Fruit fly (Drosophila melanogaster) whole organism, embryonic: ENCODE measurements around the gene CG34332.

Source experiments
- Atf-2 ChIP-seq: fragments of 200-800 bp; sonication (Bioruptor generic); optimal IDR thresholded peaks from 2 replicates; lab custom pipeline; 2016; ENCODE audit warnings: missing biosample characterization, missing genetic modification characterization
- CG12071 ChIP-seq: fragments of 200-800 bp; sonication (Bioruptor generic); optimal IDR thresholded peaks from 3 replicates; lab custom pipeline; 2018; ENCODE audit warnings: missing biosample characterization, mild to moderate bottlenecking, missing genetic modification characterization
- CG12299 ChIP-seq: fragments of 200-800 bp; sonication (Bioruptor generic); optimal IDR thresholded peaks from 2 replicates; lab custom pipeline; 2018; ENCODE audit warnings: missing biosample characterization, mild to moderate bottlenecking, missing genetic modification characterization
- CG12769 ChIP-seq: fragments of 200-800 bp; sonication (Bioruptor generic); optimal IDR thresholded peaks from 2 replicates; lab custom pipeline; 2019; ENCODE audit warnings: missing biosample characterization, mild to moderate bottlenecking, missing genetic modification characterization, moderate library complexity
- CG13296 ChIP-seq: fragments of 200-800 bp; sonication (Bioruptor generic); optimal IDR thresholded peaks from 3 replicates; lab custom pipeline; 2018; ENCODE audit warnings: missing biosample characterization, mild to moderate bottlenecking, missing genetic modification characterization
- CG14441 ChIP-seq: fragments of 200-800 bp; sonication (Bioruptor generic); IDR thresholded peaks from 2 replicates; pipeline ENCODE4 v1.3.6; 2022; ENCODE audit warnings: missing biosample characterization, missing genetic modification characterization
- CG15011 ChIP-seq: fragments of 200-800 bp; sonication (Bioruptor generic); optimal IDR thresholded peaks from 3 replicates; lab custom pipeline; 2018; ENCODE audit warnings: missing biosample characterization, mild to moderate bottlenecking, missing genetic modification characterization
- CG32532 ChIP-seq: fragments of 200-800 bp; sonication (Bioruptor generic); IDR thresholded peaks from 2 replicates; pipeline ENCODE4 v1.3.6; 2022; ENCODE audit warnings: missing biosample characterization, missing genetic modification characterization
- CG32767 ChIP-seq: fragments of 200-800 bp; sonication (Bioruptor generic); IDR thresholded peaks from 2 replicates; pipeline ENCODE4 v1.3.6; 2022; ENCODE audit warnings: missing biosample characterization, missing genetic modification characterization
- CG3847 ChIP-seq: fragments of 200-800 bp; sonication (Bioruptor generic); IDR thresholded peaks from 2 replicates; pipeline ENCODE4 v1.3.6; 2022; ENCODE audit warnings: missing biosample characterization, missing genetic modification characterization
- CG4328 ChIP-seq: fragments of 200-800 bp; sonication (Bioruptor generic); optimal IDR thresholded peaks from 3 replicates; lab custom pipeline; 2017; ENCODE audit warnings: missing biosample characterization, missing genetic modification reagents, missing genetic modification characterization
- CG4707 ChIP-seq: fragments of 200-800 bp; sonication (Bioruptor generic); optimal IDR thresholded peaks from 2 replicates; lab custom pipeline; 2018; ENCODE audit warnings: missing biosample characterization, mild to moderate bottlenecking, missing genetic modification characterization, moderate library complexity
- CG5180 ChIP-seq: fragments of 200-800 bp; sonication (Bioruptor generic); optimal IDR thresholded peaks from 3 replicates; lab custom pipeline; 2017; ENCODE audit warnings: missing biosample characterization, missing genetic modification characterization, mild to moderate bottlenecking, moderate library complexity, missing genetic modification reagents
- CG6175 ChIP-seq: fragments of 200-800 bp; sonication (Bioruptor generic); IDR thresholded peaks from 3 replicates; pipeline ENCODE4 v1.3.6; 2022; ENCODE audit warnings: missing biosample characterization, missing genetic modification characterization
- CG6272 ChIP-seq: fragments of 200-800 bp; sonication (Bioruptor generic); IDR thresholded peaks from 2 replicates; pipeline ENCODE4 v1.3.6; 2022; ENCODE audit warnings: missing biosample characterization, missing genetic modification characterization
- CG7839 ChIP-seq: fragments of 200-800 bp; sonication (Bioruptor generic); optimal IDR thresholded peaks from 3 replicates; lab custom pipeline; 2018; ENCODE audit warnings: missing biosample characterization, mild to moderate bottlenecking, missing genetic modification characterization, moderate library complexity
- CG8765 ChIP-seq: fragments of 200-800 bp; sonication (Bioruptor generic); IDR thresholded peaks from 2 replicates; pipeline ENCODE4 v1.3.6; 2022; ENCODE audit warnings: missing biosample characterization, missing genetic modification characterization
- CG9609 ChIP-seq: fragments of 200-800 bp; sonication (Bioruptor generic); optimal IDR thresholded peaks from 3 replicates; lab custom pipeline; 2016; ENCODE audit warnings: missing biosample characterization, missing genetic modification characterization
- Dek ChIP-seq: fragments of 200-800 bp; sonication (Bioruptor generic); optimal IDR thresholded peaks from 3 replicates; lab custom pipeline; 2019; ENCODE audit warnings: missing biosample characterization, mild to moderate bottlenecking, missing genetic modification characterization, moderate library complexity
- Dp ChIP-seq: fragments of 200-800 bp; sonication (Bioruptor generic); optimal IDR thresholded peaks from 2 replicates; lab custom pipeline; 2018; ENCODE audit warnings: missing biosample characterization, mild to moderate bottlenecking, missing genetic modification characterization, moderate library complexity
- Fer1 ChIP-seq: fragments of 200-800 bp; sonication (Bioruptor generic); optimal IDR thresholded peaks from 2 replicates; lab custom pipeline; 2017; ENCODE audit warnings: missing biosample characterization, mild to moderate bottlenecking, missing genetic modification characterization
- H2.0 ChIP-seq: fragments of 200-800 bp; sonication (Bioruptor generic); IDR thresholded peaks from 2 replicates; pipeline ENCODE4 v1.3.6; 2022; ENCODE audit warnings: missing biosample characterization, missing genetic modification characterization
- HHEX ChIP-seq: fragments of 200-800 bp; sonication (Bioruptor generic); optimal IDR thresholded peaks from 3 replicates; lab custom pipeline; 2017; ENCODE audit warnings: missing biosample characterization, mild to moderate bottlenecking, missing genetic modification characterization, missing genetic modification reagents
- HmgD ChIP-seq: fragments of 200-800 bp; sonication (Bioruptor generic); optimal IDR thresholded peaks from 3 replicates; lab custom pipeline; 2016; ENCODE audit warnings: missing biosample characterization, missing genetic modification characterization
- Kr ChIP-seq: fragments of 200-800 bp; sonication (Bioruptor generic); optimal IDR thresholded peaks from 2 replicates; lab custom pipeline; 2017; ENCODE audit warnings: missing biosample characterization, mild to moderate bottlenecking, missing genetic modification characterization
- MBD-R2 ChIP-seq: fragments of 200-800 bp; sonication (Bioruptor generic); IDR thresholded peaks from 2 replicates; pipeline ENCODE4 v1.3.6; 2022; ENCODE audit warnings: missing biosample characterization, missing genetic modification characterization
- Mes4 ChIP-seq: fragments of 200-800 bp; sonication (Bioruptor generic); optimal IDR thresholded peaks from 2 replicates; lab custom pipeline; 2016; ENCODE audit warnings: missing biosample characterization, missing genetic modification characterization
- NC2α ChIP-seq: fragments of 200-800 bp; sonication (Bioruptor generic); optimal IDR thresholded peaks from 2 replicates; lab custom pipeline; 2016; ENCODE audit warnings: missing biosample characterization, missing genetic modification characterization
- Nf-YC ChIP-seq: fragments of 200-800 bp; optimal IDR thresholded peaks from 3 replicates; lab custom pipeline; 2019; ENCODE audit warnings: missing biosample characterization, mild to moderate bottlenecking, missing genetic modification characterization, moderate library complexity
- NfI ChIP-seq: fragments of 200-800 bp; sonication (Bioruptor generic); optimal IDR thresholded peaks from 3 replicates; lab custom pipeline; 2018; ENCODE audit warnings: missing biosample characterization, mild to moderate bottlenecking, missing genetic modification characterization, moderate library complexity
- Optix ChIP-seq: fragments of 200-800 bp; sonication (Bioruptor generic); IDR thresholded peaks from 3 replicates; pipeline ENCODE4 v1.3.6; 2022; ENCODE audit warnings: missing biosample characterization, missing genetic modification characterization
- Pdp1 ChIP-seq, 2 experiments: fragments of 200-800 bp; sonication (Bioruptor generic); optimal IDR thresholded peaks; 3 replicates each; lab custom pipeline; 2016; ENCODE audit warnings: missing biosample characterization in 2 of 2, missing genetic modification characterization in 2 of 2, mild to moderate bottlenecking in 1 of 2, moderate library complexity in 1 of 2
- ase ChIP-seq: fragments of 200-800 bp; sonication (Bioruptor generic); IDR thresholded peaks from 3 replicates; pipeline ENCODE4 v1.3.6; 2022; ENCODE audit warnings: missing biosample characterization, missing genetic modification characterization
- br ChIP-seq: fragments of >200 bp; optimal IDR thresholded peaks from 2 replicates; lab custom pipeline; 2017
- cad ChIP-seq: fragments of >200 bp; optimal IDR thresholded peaks from 2 replicates; lab custom pipeline; 2017; ENCODE audit warnings: missing biosample characterization, missing genetic modification characterization
- croc ChIP-seq: fragments of 200-800 bp; sonication (Bioruptor generic); conservative IDR thresholded peaks from 3 replicates; pipeline ENCODE4 v1.3.6; 2022; ENCODE audit warnings: missing biosample characterization, missing genetic modification characterization
- da ChIP-seq: fragments of 200-800 bp; sonication (Bioruptor generic); optimal IDR thresholded peaks from 2 replicates; lab custom pipeline; 2016; ENCODE audit warnings: missing biosample characterization, missing genetic modification characterization
- fu2 ChIP-seq: fragments of 200-800 bp; sonication (Bioruptor generic); optimal IDR thresholded peaks from 2 replicates; lab custom pipeline; 2016; ENCODE audit warnings: missing biosample characterization, missing genetic modification characterization
- ham ChIP-seq: fragments of 200-800 bp; sonication (Bioruptor generic); IDR thresholded peaks from 2 replicates; pipeline ENCODE4 v1.3.6; 2022; ENCODE audit warnings: missing biosample characterization, missing genetic modification characterization
- her ChIP-seq: fragments of 200-800 bp; sonication (Bioruptor generic); optimal IDR thresholded peaks from 2 replicates; lab custom pipeline; 2016; ENCODE audit warnings: missing biosample characterization, missing genetic modification characterization
- kni ChIP-seq: fragments of 200-800 bp; sonication (Bioruptor generic); optimal IDR thresholded peaks from 3 replicates; lab custom pipeline; 2017; ENCODE audit warnings: mild to moderate bottlenecking, missing biosample characterization, missing genetic modification reagents, missing genetic modification characterization
- oc ChIP-seq: fragments of 200-800 bp; sonication (Bioruptor generic); optimal IDR thresholded peaks from 2 replicates; lab custom pipeline; 2018; ENCODE audit warnings: missing biosample characterization, mild to moderate bottlenecking, missing genetic modification characterization, moderate library complexity
- odd ChIP-seq: fragments of 200-800 bp; sonication (Bioruptor generic); optimal IDR thresholded peaks from 2 replicates; lab custom pipeline; 2017; ENCODE audit warnings: missing biosample characterization, mild to moderate bottlenecking, missing genetic modification characterization
- ranshi ChIP-seq: fragments of 200-800 bp; sonication (Bioruptor generic); IDR thresholded peaks from 2 replicates; pipeline ENCODE4 v1.3.6; 2022; ENCODE audit warnings: missing biosample characterization, missing genetic modification characterization
- sd ChIP-seq: fragments of 200-800 bp; sonication (Bioruptor generic); optimal IDR thresholded peaks from 3 replicates; lab custom pipeline; 2018; ENCODE audit warnings: missing biosample characterization, mild to moderate bottlenecking, missing genetic modification characterization, moderate library complexity
- sima ChIP-seq: fragments of 200-800 bp; sonication (Bioruptor generic); optimal IDR thresholded peaks from 2 replicates; lab custom pipeline; 2016; ENCODE audit warnings: missing biosample characterization, missing genetic modification characterization
- slp2 ChIP-seq: fragments of 200-800 bp; sonication (Bioruptor generic); optimal IDR thresholded peaks from 2 replicates; lab custom pipeline; 2016; ENCODE audit warnings: missing biosample characterization, missing genetic modification characterization
- unc-4 ChIP-seq: fragments of 200-800 bp; sonication (Bioruptor generic); IDR thresholded peaks from 2 replicates; pipeline ENCODE4 v1.3.6; 2022; ENCODE audit warnings: missing biosample characterization, missing genetic modification characterization; ENCODE audit not compliant: partially characterized antibody
- z ChIP-seq: fragments of 200-800 bp; sonication (Bioruptor generic); IDR thresholded peaks from 3 replicates; pipeline ENCODE4 v1.3.6; 2022; ENCODE audit warnings: missing biosample characterization, missing genetic modification characterization
- zen ChIP-seq: fragments of 200-800 bp; sonication (Bioruptor generic); optimal IDR thresholded peaks from 3 replicates; lab custom pipeline; 2018; ENCODE audit warnings: missing biosample characterization, mild to moderate bottlenecking, missing genetic modification characterization, moderate library complexity

CG34332 gene

DNA sequence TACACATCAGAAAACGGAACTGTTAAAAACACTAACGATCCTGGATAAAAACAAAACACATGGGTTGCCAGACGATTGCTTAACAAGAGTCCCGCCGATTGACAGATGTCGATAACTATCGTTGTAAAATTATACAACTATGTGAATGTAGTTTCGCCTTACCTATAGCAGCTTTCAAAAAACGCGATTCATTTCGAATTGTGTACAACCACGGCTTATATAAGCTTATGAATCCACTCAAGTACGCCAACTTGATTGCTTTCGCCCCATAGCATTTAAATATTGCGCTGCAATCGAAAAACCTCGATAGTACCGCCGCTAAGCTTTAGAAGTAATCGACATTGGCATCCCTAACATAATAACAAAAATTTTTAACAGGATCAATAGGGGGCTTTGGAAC, 29.1 kb downstream of the CG34332 start, which contains the start of the genes CG9581 and CG9578 (continued):
- TF ChIP-seq Pdp1 (GFP tag; optimal IDR thresholded peaks at IDR 0.05; lab: Kevin White, UChicago) (peak in 1 of 2 experiments; percentile 95), HmgD (GFP tag; lab: Kevin White, UChicago) (no peak), croc (no peak), CG12071 (GFP tag; lab: Kevin White, UChicago) (no peak), da (no peak), ase (GFP tag; lab: Robert Waterston, UW) (no peak), unc-4 (GFP tag; lab: Robert Waterston, UW) (peak; percentile 85), Nf-YC (tag; lab: Kevin White, UChicago) (peak; percentile 6), NfI (GFP tag; lab: Kevin White, UChicago) (no peak), sima (no peak), zen (no peak)

DNA sequence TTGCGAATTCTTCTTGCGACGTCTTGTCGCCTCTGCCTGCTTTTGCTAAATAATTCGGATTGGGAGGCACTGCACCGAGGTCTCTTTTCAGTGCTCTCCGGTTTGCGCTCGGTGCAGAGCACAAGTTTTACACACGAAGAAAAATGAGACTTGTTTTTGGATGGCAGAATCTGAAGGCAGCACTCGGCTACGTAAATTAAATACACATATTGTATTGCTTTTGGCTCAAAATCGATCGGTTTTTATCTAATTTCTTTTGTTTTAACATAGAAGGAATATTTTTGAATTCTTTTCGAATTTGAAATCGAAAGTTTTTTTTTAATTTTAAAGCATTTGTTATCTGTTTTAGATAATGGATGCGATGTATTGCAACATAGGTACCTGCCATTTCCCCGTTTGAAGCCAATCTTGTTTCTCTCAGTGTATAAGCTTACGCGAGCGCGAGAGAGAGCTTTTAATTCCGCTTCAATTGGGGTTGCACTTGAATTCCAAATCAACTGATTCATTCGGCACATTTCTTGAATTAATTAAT, 32.7 kb downstream of the CG34332 start, which contains the start of gene AnxB10:
Gene AnxB10, minus strand, starts transcription at position 51 of the 532 bp plus-strand sequence.
- TF ChIP-seq H2.0 (no peak), oc (tag; lab: Kevin White, UChicago) (peak; percentile 22), CG15011 (GFP tag; lab: Kevin White, UChicago) (no peak), HmgD (GFP tag; lab: Kevin White, UChicago) (no peak), CG6175 (GFP tag; lab: Robert Waterston, UW) (no peak), cad (GFP tag; lab: Kevin White, UChicago) (no peak), Kr (GFP tag; lab: Kevin White, UChicago) (no peak), CG3847 (GFP tag; lab: Robert Waterston, UW) (no peak), Optix (GFP tag; lab: Robert Waterston, UW) (no peak), CG32532 (GFP tag; lab: Robert Waterston, UW) (no peak; the same call in 1 of the 2 replicates), CG8765 (GFP tag; lab: Robert Waterston, UW) (no peak), CG5180 (GFP tag; lab: Kevin White, UChicago) (peak; percentile 36), odd (GFP tag; lab: Kevin White, UChicago) (no peak), CG9609 (GFP tag; lab: Kevin White, UChicago) (peak; percentile 0), MBD-R2 (GFP tag; lab: Robert Waterston, UW) (peak; percentile 21; the same call in 1 of the 2 replicates), ranshi (peak; percentile 34; the same call in 1 of the 2 replicates), CG32767 (GFP tag; lab: Robert Waterston, UW) (0 out of 2 replicates have a peak, but pooled peaks have one; percentile 18), Fer1 (GFP tag; lab: Kevin White, UChicago) (peak; percentile 76), CG12071 (GFP tag; lab: Kevin White, UChicago) (peak; percentile 44), kni (GFP tag; lab: Kevin White, UChicago) (no peak), Mes4 (GFP tag; lab: Kevin White, UChicago) (peak; percentile 37), Atf-2 (GFP tag; lab: Kevin White, UChicago) (peak; percentile 5), CG4328 (peak; percentile 14), her (GFP tag; lab: Kevin White, UChicago) (no peak), CG12299 (tag; lab: Kevin White, UChicago) (no peak), CG13296 (GFP tag; lab: Kevin White, UChicago) (peak; percentile 74), CG7839 (tag; lab: Kevin White, UChicago) (peak; percentile 72), br (lab: Kevin White, UChicago) (no peak), Dp (GFP tag; lab: Kevin White, UChicago) (no peak), Pdp1 (GFP tag; optimal IDR thresholded peaks at IDR 0.05; lab: Kevin White, UChicago) (peak; percentile 37 to 58), Dek (tag; lab: Kevin White, UChicago) (peak; percentile 26), z (no peak), HHEX (peak; percentile 68), NC2α (GFP tag; lab: Kevin White, UChicago) (no peak), slp2 (GFP tag; lab: Kevin White, UChicago) (peak; percentile 58), CG14441 (GFP tag; lab: Robert Waterston, UW) (peak; percentile 55; the same call in 1 of the 2 replicates), fu2 (GFP tag; lab: Kevin White, UChicago) (no peak), CG4707 (GFP tag; lab: Kevin White, UChicago) (no peak), sd (tag; lab: Kevin White, UChicago) (no peak), CG12769 (tag; lab: Kevin White, UChicago) (no peak), ham (GFP tag; lab: Robert Waterston, UW) (no peak), CG6272 (GFP tag; lab: Robert Waterston, UW) (no peak)
